Worm (Caenorhabditis elegans) whole organism, L4 larva: Measurements from ENCODE around the gene C02F5.2.

Experiments used
- Y75B8A.6 ChIP-seq: fragments of 200-800 bp; sonication (Bioruptor generic); IDR thresholded peaks from 2 replicates; pipeline ENCODE4 v1.3.6; 2022; ENCODE audit warnings: missing genetic modification reagents, missing genetic modification characterization, missing compliant biosample characterization
- ceh-28 ChIP-seq: fragments of 150-350 bp; optimal IDR thresholded peaks from 2 replicates; lab custom pipeline; 2014; ENCODE audit warnings: missing biosample characterization, missing genetic modification reagents, missing genetic modification characterization
- duxl-1 ChIP-seq: sonication (generic microtip); optimal IDR thresholded peaks from 2 replicates; lab custom pipeline; 2016; ENCODE audit warnings: mild to moderate bottlenecking, missing genetic modification characterization, moderate library complexity, missing compliant biosample characterization; ENCODE audit not compliant: poor library complexity
- fkh-10 ChIP-seq: fragments of 150-350 bp; optimal IDR thresholded peaks from 2 replicates; lab custom pipeline; 2014; ENCODE audit warnings: missing biosample characterization, missing genetic modification reagents, missing genetic modification characterization

DNA sequence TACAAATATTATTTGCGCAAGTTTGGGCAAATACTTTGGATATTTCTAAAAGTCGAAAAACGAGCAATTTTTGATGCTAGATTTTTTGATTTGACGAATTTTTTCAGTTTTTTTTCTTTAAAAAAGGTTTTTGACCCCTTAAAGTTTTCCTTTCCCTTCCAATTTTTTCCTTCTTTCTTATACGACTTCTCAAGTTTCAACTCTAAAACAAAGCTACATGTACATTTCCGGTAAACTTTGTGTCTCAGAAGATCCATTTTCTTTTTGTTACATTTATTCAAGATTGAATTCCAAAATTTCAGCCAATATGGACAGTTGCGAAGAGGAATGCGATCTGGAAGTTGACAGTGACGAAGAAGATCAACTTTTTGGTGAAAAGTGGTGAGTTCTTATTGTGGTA lies 29.4 kb downstream of the C02F5.2 start, which contains the start of gene mig-10:
- TF ChIP-seq Y75B8A.6 (GFP tag; lab: Robert Waterston, UW) (no peak), ceh-28 (tag; lab: Kevin White, UChicago) (no peak), duxl-1 (tag; lab: Kevin White, UChicago) (no peak), fkh-10 (GFP tag; lab: Kevin White, UChicago) (no peak)
